Fruit fly (Drosophila melanogaster) whole organism, prepupa: ENCODE data around the gene CG31406.
"Not testable (repeated sequence)": the region's sequence is repeated elsewhere in the genome, so short reads cannot be mapped to it uniquely, and the experiment has no call there.

ENCODE experiments used
- CG34406 ChIP-seq: fragments of 200-800 bp; sonication (Bioruptor generic); optimal IDR thresholded peaks from 3 replicates; lab custom pipeline; 2016; ENCODE audit warnings: missing biosample characterization, missing genetic modification characterization
- CG6808 ChIP-seq: fragments of 200-800 bp; sonication (Bioruptor generic); optimal IDR thresholded peaks from 3 replicates; lab custom pipeline; 2017; ENCODE audit warnings: missing biosample characterization, missing genetic modification characterization, mild to moderate bottlenecking, moderate library complexity, missing genetic modification reagents
- CG6854 ChIP-seq: fragments of 200-800 bp; sonication (Bioruptor generic); optimal IDR thresholded peaks from 2 replicates; lab custom pipeline; 2017; ENCODE audit warnings: missing biosample characterization, mild to moderate bottlenecking, missing genetic modification characterization
- CG8319 ChIP-seq: fragments of 200-800 bp; sonication (Bioruptor generic); optimal IDR thresholded peaks from 3 replicates; lab custom pipeline; 2016; ENCODE audit warnings: missing biosample characterization, missing genetic modification characterization
- Eip93F ChIP-seq: fragments of 200-800 bp; sonication (Bioruptor generic); optimal IDR thresholded peaks from 2 replicates; lab custom pipeline; 2016; ENCODE audit warnings: missing biosample characterization, mild to moderate bottlenecking, missing genetic modification characterization
- Ets21C ChIP-seq: fragments of 200-800 bp; sonication (Bioruptor generic); optimal IDR thresholded peaks from 3 replicates; lab custom pipeline; 2016; ENCODE audit warnings: missing biosample characterization, missing genetic modification characterization
- Hr39 ChIP-seq: fragments of 200-800 bp; sonication (Bioruptor generic); optimal IDR thresholded peaks from 2 replicates; lab custom pipeline; 2016; ENCODE audit warnings: missing biosample characterization, missing genetic modification characterization
- Hr4 ChIP-seq: fragments of 200-800 bp; sonication (Bioruptor generic); optimal IDR thresholded peaks from 3 replicates; lab custom pipeline; 2016; ENCODE audit warnings: missing biosample characterization, missing genetic modification characterization
- Sox102F ChIP-seq: fragments of 200-800 bp; sonication (Bioruptor generic); optimal IDR thresholded peaks from 2 replicates; lab custom pipeline; 2016; ENCODE audit warnings: missing biosample characterization, mild to moderate bottlenecking, missing genetic modification characterization
- fd59A ChIP-seq: fragments of 200-800 bp; sonication (Bioruptor generic); optimal IDR thresholded peaks from 2 replicates; lab custom pipeline; 2017; ENCODE audit warnings: missing biosample characterization, mild to moderate bottlenecking, missing genetic modification characterization, missing genetic modification reagents
- fkh ChIP-seq: fragments of 200-800 bp; sonication (Bioruptor generic); optimal IDR thresholded peaks from 3 replicates; lab custom pipeline; 2017; ENCODE audit warnings: missing biosample characterization, mild to moderate bottlenecking, missing genetic modification characterization, moderate library complexity
- net ChIP-seq: fragments of 200-800 bp; sonication (Bioruptor generic); optimal IDR thresholded peaks from 3 replicates; lab custom pipeline; 2016; ENCODE audit warnings: missing biosample characterization, missing genetic modification characterization

dm6 chr3R:10338042-10338441, 10.5 kb upstream of the CG31406 start, which contains the start of gene CG12592:
- TF ChIP-seq CG6854 (GFP tag; lab: Kevin White, UChicago); fd59A (GFP tag; lab: Kevin White, UChicago); fkh (GFP tag; lab: Kevin White, UChicago); Sox102F (GFP tag; lab: Kevin White, UChicago); CG8319; Hr39 (GFP tag; lab: Kevin White, UChicago); net (GFP tag; lab: Kevin White, UChicago); Eip93F (GFP tag; lab: Kevin White, UChicago); CG34406 (GFP tag; lab: Kevin White, UChicago); Ets21C; Hr4 (GFP tag; lab: Kevin White, UChicago); CG6808 (GFP tag; lab: Kevin White, UChicago): not testable (repeated sequence)
